Fruit fly (Drosophila melanogaster): Measurements from ENCODE around the gene Uggt.

The Uggt gene

DNA sequence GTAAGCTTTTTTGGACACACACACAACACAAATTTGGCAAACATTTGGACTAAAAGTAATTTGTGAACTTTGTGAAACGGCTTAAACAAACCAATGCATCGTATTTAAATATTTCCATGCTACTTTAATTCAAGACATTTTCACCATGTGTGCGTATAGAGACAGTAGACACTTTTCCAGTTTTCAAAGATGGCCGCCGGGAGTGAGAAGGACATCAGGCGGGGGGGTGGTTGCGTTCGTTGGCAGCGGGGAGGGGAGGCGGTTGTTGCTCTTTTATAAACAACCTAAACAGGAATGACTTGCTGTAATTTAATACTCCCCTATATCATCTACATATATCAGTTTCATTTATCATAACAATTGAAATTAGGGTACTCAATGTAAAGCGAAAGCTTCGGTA lies 19.1 kb upstream of the Uggt start:
- TF ChIP-seq Hr39 (GFP tag; optimal IDR thresholded peaks at IDR 0.05) (no peak), CG8119 (GFP tag; IDR thresholded peaks at IDR 0.05) (no peak), lz (GFP tag; optimal IDR thresholded peaks at IDR 0.05) (no peak), CG3032 (tag; optimal IDR thresholded peaks at IDR 0.05) (no peak), Gug (GFP tag; IDR thresholded peaks at IDR 0.05) (no peak), fkh (GFP tag; optimal IDR thresholded peaks at IDR 0.05) (no peak), CG6163 (GFP tag; IDR thresholded peaks at IDR 0.05) (no peak), dsx (GFP tag; optimal IDR thresholded peaks at IDR 0.05; ENCODE audit: poor library complexity, severe bottlenecking) (no peak), fd85E (GFP tag; optimal IDR thresholded peaks at IDR 0.05) (no peak), eg (GFP tag; IDR thresholded peaks at IDR 0.05) (no peak), Sox14 (GFP tag; optimal IDR thresholded peaks at IDR 0.05) (no peak), Blimp-1 (GFP tag; optimal IDR thresholded peaks at IDR 0.05) (no peak), Eip75B (GFP tag; optimal IDR thresholded peaks at IDR 0.05) (no peak), CG11762 (GFP tag; optimal IDR thresholded peaks at IDR 0.05; ENCODE audit: insufficient read depth) (no peak), CG11902 (GFP tag; optimal IDR thresholded peaks at IDR 0.05) (no peak), svp (GFP tag) (no peak), achi (GFP tag; optimal IDR thresholded peaks at IDR 0.05) (no peak), fd59A (GFP tag; optimal IDR thresholded peaks at IDR 0.05) (no peak), Sox15 (GFP tag; optimal IDR thresholded peaks at IDR 0.05) (no peak)

DNA sequence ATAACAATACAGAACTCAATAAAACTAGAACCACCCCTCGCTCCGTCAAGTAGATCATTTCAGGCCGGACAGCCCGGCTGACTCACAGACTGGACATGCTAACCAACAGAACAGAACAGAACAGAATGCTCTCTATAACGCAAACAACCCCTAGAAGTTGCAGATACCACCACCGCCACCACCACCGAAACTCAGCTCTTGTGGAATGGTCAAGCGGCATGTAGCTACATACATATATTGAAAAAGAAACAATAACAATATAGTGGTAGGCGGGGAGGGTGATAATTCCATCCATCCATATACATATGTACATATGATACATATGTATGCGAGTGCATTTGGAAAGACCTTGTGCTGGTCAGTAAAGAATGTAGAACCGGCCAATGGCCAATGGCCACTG lies 18.1 kb upstream of the Uggt start:
- TF ChIP-seq CG3032 (tag; optimal IDR thresholded peaks at IDR 0.05) (no peak), topi (GFP tag; optimal IDR thresholded peaks at IDR 0.05) (no peak), CG11294 (GFP tag; IDR thresholded peaks at IDR 0.05) (no peak), Hr39 (GFP tag; optimal IDR thresholded peaks at IDR 0.05) (no peak), Hr4 (GFP tag; optimal IDR thresholded peaks at IDR 0.05) (no peak), CG34406 (GFP tag; optimal IDR thresholded peaks at IDR 0.05) (no peak), esn (GFP tag; optimal IDR thresholded peaks at IDR 0.05) (no peak), Sox15 (GFP tag; optimal IDR thresholded peaks at IDR 0.05) (no peak), CG32006 (GFP tag; optimal IDR thresholded peaks at IDR 0.05) (no peak), fd59A (GFP tag; optimal IDR thresholded peaks at IDR 0.05) (no peak), CG6276 (GFP tag; optimal IDR thresholded peaks at IDR 0.05) (no peak), Lpt (GFP tag; optimal IDR thresholded peaks at IDR 0.05) (no peak), Gug (GFP tag; IDR thresholded peaks at IDR 0.05) (no peak), CG10631 (GFP tag; optimal IDR thresholded peaks at IDR 0.05) (no peak), svp (GFP tag) (no peak)

- TF ChIP-seq CG11762 (GFP tag; optimal IDR thresholded peaks at IDR 0.05; ENCODE audit: insufficient read depth) (no peak), CG1621 (tag; optimal IDR thresholded peaks at IDR 0.05) (no peak), ss (GFP tag; optimal IDR thresholded peaks at IDR 0.05) (no peak), Eip78C (GFP tag) (no peak), fd85E (GFP tag; optimal IDR thresholded peaks at IDR 0.05) (no peak), Sox102F (GFP tag; optimal IDR thresholded peaks at IDR 0.05) (no peak), CG15336 (GFP tag; IDR thresholded peaks at IDR 0.05) (no peak), CG7368 (GFP tag; optimal IDR thresholded peaks at IDR 0.05) (no peak), Gug (GFP tag; IDR thresholded peaks at IDR 0.05) (no peak)
These were observed 12.1 kb upstream of the Uggt start for dm6 chr3L:18860467-18860866.

DNA sequence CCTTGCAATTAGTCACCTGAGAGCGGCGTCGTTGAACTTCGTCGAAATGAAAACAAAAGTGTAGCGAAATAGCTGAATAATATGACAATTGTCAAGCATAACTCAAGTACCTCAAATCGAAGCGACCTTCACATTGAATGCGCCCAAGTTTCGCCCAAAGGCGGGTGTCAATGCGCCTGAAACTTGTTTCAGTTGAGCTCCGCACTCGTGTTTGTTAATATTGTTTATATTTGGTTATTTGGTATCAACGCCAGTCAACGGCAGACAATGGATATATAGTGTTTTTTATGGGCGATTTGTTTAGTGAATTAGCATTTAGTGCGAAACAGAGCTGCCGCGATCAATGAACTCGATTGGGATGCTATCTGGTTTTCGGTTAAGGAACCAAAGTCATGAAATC lies 10.7 kb upstream of the Uggt start:
- TF ChIP-seq vri (GFP tag; optimal IDR thresholded peaks at IDR 0.05) = no peak
- no peak for TF ChIP-seq CG3032 (tag; optimal IDR thresholded peaks at IDR 0.05)

DNA sequence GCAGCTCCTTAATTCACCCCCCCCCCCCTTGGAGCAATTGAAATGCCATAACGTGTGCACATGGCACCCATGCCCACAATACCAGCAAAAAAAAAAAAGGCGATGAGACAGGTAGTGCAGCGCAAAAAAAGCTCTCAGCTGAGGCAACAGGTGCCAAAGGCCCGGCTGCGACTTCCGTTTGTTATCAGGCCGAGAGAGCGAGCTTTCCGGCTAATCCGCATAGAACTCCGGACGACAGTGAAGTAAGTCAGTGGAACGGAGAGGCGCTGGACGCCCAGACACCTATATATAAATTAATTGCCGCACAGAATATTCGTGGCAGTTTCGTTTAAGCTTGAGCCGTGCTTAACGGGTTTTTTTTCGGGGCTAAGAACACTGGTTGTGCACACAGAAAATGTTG lies 9.2 kb upstream of the Uggt start, which contains the start of gene CG6865:
Gene CG6865, plus strand, starts transcription at position 321 of the 400 bp plus-strand sequence.
- TF ChIP-seq CG6163 (GFP tag; IDR thresholded peaks at IDR 0.05) (no peak), vri (GFP tag; optimal IDR thresholded peaks at IDR 0.05) (peak; percentile 30), CG6808 (GFP tag; optimal IDR thresholded peaks at IDR 0.05) (no peak), svp (GFP tag) (no peak), CG8319 (GFP tag; optimal IDR thresholded peaks at IDR 0.05) (no peak), dac (GFP tag; optimal IDR thresholded peaks at IDR 0.05) (no peak), CG32006 (GFP tag; optimal IDR thresholded peaks at IDR 0.05) (no peak)
